Worm (Caenorhabditis elegans) whole organism, L4/young adult: Measurements from ENCODE around the gene Y67H2A.7.

ENCODE experiments used
- W03F9.2 ChIP-seq: fragments of 150-350 bp; optimal IDR thresholded peaks from 2 replicates; lab custom pipeline; 2014; ENCODE audit warnings: missing biosample characterization, missing genetic modification characterization
- dao-5 ChIP-seq: sonication (generic microtip); optimal IDR thresholded peaks from 2 replicates; lab custom pipeline; 2016; ENCODE audit warnings: missing genotype, missing genetic modification characterization, moderate library complexity, missing compliant biosample characterization
- him-1 ChIP-seq: sonication (generic microtip); optimal IDR thresholded peaks from 2 replicates; lab custom pipeline; 2016; ENCODE audit warnings: missing genotype, missing genetic modification reagents, missing genetic modification characterization, missing compliant biosample characterization

DNA sequence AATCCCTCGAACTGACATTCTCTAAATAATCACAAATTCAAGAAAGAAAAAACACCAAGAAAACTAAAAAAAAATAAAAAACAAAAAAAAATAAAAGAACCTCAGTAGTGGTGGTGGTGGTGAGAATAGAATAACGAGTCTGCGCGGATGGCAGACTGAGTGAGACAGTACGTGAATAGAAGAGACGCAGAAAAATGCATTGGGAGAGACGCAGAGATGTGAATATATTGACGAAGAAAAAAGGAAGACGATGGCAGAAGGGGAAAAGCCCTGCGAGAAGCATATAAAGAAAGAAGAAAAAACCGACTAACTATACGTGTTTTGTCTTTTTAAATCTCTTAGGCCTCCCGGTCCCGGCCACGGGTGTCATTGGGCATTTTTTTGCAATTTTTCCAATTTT, 31.0 kb upstream of the Y67H2A.7 start, which contains the start of gene unc-26:
- TF ChIP-seq dao-5 (tag; lab: Kevin White, UChicago) = no peak
- TF ChIP-seq him-1 (tag; lab: Kevin White, UChicago) = no peak
- no peak for TF ChIP-seq W03F9.2 (tag; lab: Kevin White, UChicago)
